Fruit fly (Drosophila melanogaster) Kc167 (cell line): Measurements from ENCODE around the gene CG8508.

Experiments
- Sin3A ChIP-seq: fragments of >200 bp; optimal IDR thresholded peaks from 2 replicates; lab custom pipeline; 2018; ENCODE audit warnings: missing external identifiers
- h ChIP-seq: fragments of >200 bp; optimal IDR thresholded peaks from 3 replicates; lab custom pipeline; 2018; ENCODE audit warnings: missing external identifiers
- psq ChIP-seq: fragments of >200 bp; optimal IDR thresholded peaks from 2 replicates; lab custom pipeline; 2017; ENCODE audit warnings: missing external identifiers
- ttk ChIP-seq: sonication (Bioruptor generic); optimal IDR thresholded peaks from 2 replicates; lab custom pipeline; 2017; ENCODE audit warnings: missing external identifiers

dm6 chr3R:13214347-13214746, 28.1 kb upstream of the CG8508 start, which contains the start of gene CG8483:
- TF ChIP-seq h (lab: Kevin White, UChicago): no peak
- no peak for TF ChIP-seq ttk
- TF ChIP-seq Sin3A (lab: Kevin White, UChicago): no peak
- TF ChIP-seq psq (lab: Kevin White, UChicago): no peak
